Worm (Caenorhabditis elegans): ENCODE results near the gene F40G9.9.

ce11 chrIII:209695-210091 lies 38.2 kb upstream of the F40G9.9 start, which contains the start of gene klp-20:
- no peak for TF ChIP-seq mxl-1 (tag; optimal IDR thresholded peaks at IDR 0.05)
- TF ChIP-seq F10E7.11 (tag; optimal IDR thresholded peaks at IDR 0.05): no peak
- TF ChIP-seq F52B5.7 (tag; optimal IDR thresholded peaks at IDR 0.05): no peak
- no peak for TF ChIP-seq unc-62 (GFP tag; optimal IDR thresholded peaks at IDR 0.05)
